Worm (Caenorhabditis elegans) whole organism, L3 larva: ENCODE data around the gene C18G1.9.

Experiments
- aly-2 ChIP-seq: fragments of 150-350 bp; optimal IDR thresholded peaks from 2 replicates; lab custom pipeline; 2014; ENCODE audit warnings: missing biosample characterization, missing genetic modification characterization
- ceh-9 ChIP-seq: sonication (generic microtip); optimal IDR thresholded peaks from 2 replicates; lab custom pipeline; 2018; ENCODE audit warnings: missing biosample characterization, missing genetic modification characterization
- egl-27 ChIP-seq: sonication (generic microtip); optimal IDR thresholded peaks from 4 replicates; lab custom pipeline; 2017; ENCODE audit warnings: missing biosample characterization, missing genetic modification reagents, missing genetic modification characterization
- nhr-11 ChIP-seq: fragments of 150-350 bp; optimal IDR thresholded peaks from 2 replicates; lab custom pipeline; 2014; ENCODE audit warnings: missing biosample characterization, missing genetic modification characterization
- zag-1 ChIP-seq: fragments of 150-350 bp; optimal IDR thresholded peaks from 2 replicates; lab custom pipeline; 2014; ENCODE audit warnings: missing biosample characterization, missing genetic modification characterization

DNA sequence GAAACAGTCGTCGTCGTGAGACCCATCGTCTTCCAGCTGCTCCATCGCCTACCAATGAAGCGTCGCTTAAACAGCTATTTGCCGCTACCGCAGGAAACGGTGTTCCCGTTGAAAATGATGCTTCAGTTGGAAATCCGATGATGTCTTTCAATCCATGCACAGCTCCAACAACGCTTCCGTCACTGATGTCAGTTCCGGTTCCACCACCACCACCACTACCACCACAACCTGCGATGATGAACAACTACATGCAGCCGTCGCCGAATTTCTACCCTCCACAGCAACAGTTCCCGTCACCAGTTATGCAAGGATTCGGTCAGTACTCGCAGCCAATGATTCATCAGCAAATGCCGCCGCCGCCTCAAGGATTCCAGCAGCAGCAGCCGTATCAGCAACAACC is 35.6 kb downstream of the C18G1.9 start:
- TF ChIP-seq nhr-11 (tag; lab: Kevin White, UChicago) (no peak), aly-2 (tag; lab: Kevin White, UChicago) (no peak), zag-1 (no peak), egl-27 (tag; lab: Kevin White, UChicago) (no peak), ceh-9 (tag; lab: Kevin White, UChicago) (no peak)
